Worm (Caenorhabditis elegans) whole organism, young adult: ENCODE measurements around the gene C35B8.3.

Experiments
- Y95B8A.8 ChIP-seq: fragments of 200-800 bp; sonication (Bioruptor generic); IDR thresholded peaks from 2 replicates; pipeline ENCODE4 v1.3.6; 2022; ENCODE audit warnings: missing genetic modification reagents, missing genetic modification characterization, missing compliant biosample characterization
- ama-1 ChIP-seq, 3 experiments: fragments of 150-350 bp in 1 of 3; sonication (generic microtip) in 2 of 3; optimal IDR thresholded peaks; 2 replicates each; lab custom pipeline; 2014 to 2018; ENCODE audit warnings: missing biosample characterization in 2 of 3, missing genetic modification characterization in 2 of 3, missing genetic modification reagents in 2 of 3
- attf-6 ChIP-seq: fragments of 200-800 bp; sonication (Bioruptor generic); IDR thresholded peaks from 2 replicates; pipeline ENCODE4 v1.3.6; 2022; ENCODE audit warnings: missing genetic modification reagents, missing genetic modification characterization, missing compliant biosample characterization
- fkh-3 ChIP-seq: sonication (generic microtip); optimal IDR thresholded peaks from 2 replicates; lab custom pipeline; 2016; ENCODE audit warnings: mild to moderate bottlenecking, missing genetic modification characterization, missing compliant biosample characterization
- let-526 ChIP-seq: fragments of 200-800 bp; sonication (Bioruptor generic); IDR thresholded peaks from 2 replicates; pipeline ENCODE4 v1.3.6; 2022; ENCODE audit warnings: missing genetic modification reagents, missing genetic modification characterization, missing compliant biosample characterization
- lin-26 ChIP-seq: fragments of 200-800 bp; sonication (Bioruptor generic); IDR thresholded peaks from 2 replicates; pipeline ENCODE4 v1.3.6; 2022; ENCODE audit warnings: missing genetic modification reagents, missing genetic modification characterization, missing compliant biosample characterization
- madf-8 ChIP-seq: fragments of 200-800 bp; sonication (Bioruptor generic); conservative IDR thresholded peaks from 2 replicates; pipeline ENCODE4 v1.3.6; 2022; ENCODE audit warnings: missing genetic modification reagents, missing genetic modification characterization, missing compliant biosample characterization
- pha-4 ChIP-seq: fragments of 150-350 bp; sonication (generic microtip); optimal IDR thresholded peaks from 2 replicates; lab custom pipeline; 2014; ENCODE audit warnings: missing biosample characterization, missing genetic modification reagents, missing genetic modification characterization
- snpc-3.4 ChIP-seq: sonication (generic microtip); optimal IDR thresholded peaks from 2 replicates; lab custom pipeline; 2017; ENCODE audit warnings: missing genetic modification characterization, mild to moderate bottlenecking, missing compliant biosample characterization, antibody characterized with exemption, moderate library complexity, missing genotype, missing genetic modification reagents

- TF ChIP-seq pha-4 (tag; lab: Kevin White, UChicago) (no peak), let-526 (GFP tag; lab: Robert Waterston, UW) (no peak), fkh-3 (no peak), ama-1 (optimal IDR thresholded peaks at IDR 0.05; lab: Kevin White, UChicago) (no peak), ama-1 (GFP tag; optimal IDR thresholded peaks at IDR 0.05; lab: Kevin White, UChicago) (no peak), madf-8 (GFP tag; lab: Robert Waterston, UW) (no peak), attf-6 (no peak), Y95B8A.8 (GFP tag; lab: Robert Waterston, UW) (no peak), snpc-3.4 (tag; lab: Kevin White, UChicago) (no peak), lin-26 (GFP tag; lab: Robert Waterston, UW) (no peak)
Measured at ce11 chrX:9170058-9170457, 43.7 kb upstream of the C35B8.3 start.
